Worm (Caenorhabditis elegans) whole organism, midembryonic: ENCODE data around the gene VC5.2.

Experiments
- T22C8.4 ChIP-seq: fragments of 200-800 bp; sonication (Bioruptor generic); IDR thresholded peaks from 2 replicates; pipeline ENCODE4 v1.3.6; 2022; ENCODE audit warnings: missing genetic modification characterization, missing compliant biosample characterization
- cog-1 ChIP-seq: sonication (generic microtip); optimal IDR thresholded peaks from 2 replicates; lab custom pipeline; 2016; ENCODE audit warnings: missing genetic modification characterization, missing compliant biosample characterization
- flt-1 ChIP-seq: fragments of 200-800 bp; sonication (Bioruptor generic); IDR thresholded peaks from 2 replicates; pipeline ENCODE4 v1.3.6; 2022; ENCODE audit warnings: missing genetic modification characterization, missing compliant biosample characterization
- klf-2 ChIP-seq: fragments of 200-800 bp; sonication (Bioruptor generic); conservative IDR thresholded peaks from 2 replicates; pipeline ENCODE4 v1.3.6; 2022; ENCODE audit warnings: missing genetic modification reagents, missing genetic modification characterization, missing compliant biosample characterization
- med-1 ChIP-seq: sonication (generic microtip); optimal IDR thresholded peaks from 2 replicates; lab custom pipeline; 2017; ENCODE audit warnings: missing genetic modification characterization, mild to moderate bottlenecking, missing compliant biosample characterization, antibody characterized with exemption, missing genetic modification reagents; ENCODE audit not compliant: insufficient read depth
- ref-1 ChIP-seq: fragments of 200-800 bp; sonication (Bioruptor generic); conservative IDR thresholded peaks from 2 replicates; pipeline ENCODE4 v1.3.6; 2022; ENCODE audit warnings: missing genetic modification reagents, missing genetic modification characterization, missing compliant biosample characterization
- tab-1 ChIP-seq: fragments of 200-800 bp; sonication (Bioruptor generic); IDR thresholded peaks from 2 replicates; pipeline ENCODE4 v1.3.6; 2022; ENCODE audit warnings: missing genetic modification characterization, missing compliant biosample characterization
- ztf-23 ChIP-seq: fragments of 200-800 bp; sonication (Bioruptor generic); IDR thresholded peaks from 2 replicates; pipeline ENCODE4 v1.3.6; 2022; ENCODE audit warnings: missing genetic modification reagents, missing genetic modification characterization, missing compliant biosample characterization
- ztf-29 ChIP-seq: fragments of 200-800 bp; sonication (Bioruptor generic); IDR thresholded peaks from 2 replicates; pipeline ENCODE4 v1.3.6; 2022; ENCODE audit warnings: missing genetic modification reagents, missing genetic modification characterization, missing compliant biosample characterization

DNA sequence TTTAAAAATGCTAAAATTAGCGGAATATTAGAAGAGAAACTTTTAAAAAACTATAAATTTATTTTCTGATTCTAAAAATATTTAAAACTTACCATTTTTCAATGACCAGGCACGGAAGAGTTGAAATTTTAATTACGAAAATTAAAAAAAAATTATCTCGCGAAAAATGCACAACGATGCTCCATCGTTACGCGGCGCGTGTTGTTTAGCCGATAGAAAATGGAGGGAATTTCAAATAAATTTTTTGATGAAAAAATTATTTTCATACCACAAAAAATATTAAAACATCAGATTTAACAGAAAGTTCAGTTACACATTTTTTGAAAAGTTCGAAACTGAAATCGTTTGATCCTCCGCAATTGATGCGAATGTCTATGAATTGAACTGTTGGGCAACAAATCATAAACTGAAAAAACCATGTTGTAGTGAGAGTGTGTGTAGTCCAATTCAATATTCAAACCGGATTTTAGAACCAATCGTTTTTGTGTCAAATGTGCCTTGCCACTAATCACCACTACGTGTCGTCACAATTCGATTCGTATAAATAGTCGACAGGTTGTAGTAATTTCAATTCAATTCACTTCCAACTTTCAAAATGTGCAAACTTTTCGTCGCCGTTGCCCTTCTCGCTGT is 34.5 kb upstream of the VC5.2 start, which contains the start of the genes tofu-2 and spig-1:
- no peak for TF ChIP-seq med-1
- TF ChIP-seq flt-1 (GFP tag; lab: Robert Waterston, UW), result no peak
- no peak for TF ChIP-seq ref-1 (GFP tag; lab: Robert Waterston, UW)
- no peak for TF ChIP-seq ztf-23 (GFP tag; lab: Robert Waterston, UW)
- TF ChIP-seq ztf-29 (GFP tag; lab: Robert Waterston, UW), result no peak
- no peak for TF ChIP-seq tab-1 (GFP tag; lab: Robert Waterston, UW)
- no peak for TF ChIP-seq T22C8.4
- TF ChIP-seq cog-1 (tag; lab: Kevin White, UChicago), result no peak
- TF ChIP-seq klf-2 (GFP tag; lab: Robert Waterston, UW), result no peak
